Worm (Caenorhabditis elegans) whole organism, L4 larva: Measurements from ENCODE around the gene sfxn-1.5.
A peak's percentile ranks its signal among the peaks of the same experiment; 100 is the strongest.

Experiments used
- F10B5.3 ChIP-seq: sonication (generic microtip); optimal IDR thresholded peaks from 2 replicates; lab custom pipeline; 2016; ENCODE audit warnings: mild to moderate bottlenecking, missing genetic modification characterization, missing compliant biosample characterization
- F26F4.8 ChIP-seq: fragments of 200-800 bp; sonication (Bioruptor generic); conservative IDR thresholded peaks from 2 replicates; pipeline ENCODE4 v1.3.6; 2022; ENCODE audit warnings: missing genetic modification characterization, missing compliant biosample characterization
- R02D3.7 ChIP-seq: fragments of 150-350 bp; sonication (generic microtip); optimal IDR thresholded peaks from 3 replicates; lab custom pipeline; 2014; ENCODE audit warnings: missing biosample characterization, missing genetic modification characterization
- Y105C5A.15 ChIP-seq: fragments of 200-800 bp; sonication (Bioruptor generic); IDR thresholded peaks from 2 replicates; pipeline ENCODE4 v1.3.6; 2022; ENCODE audit warnings: missing genetic modification characterization, missing compliant biosample characterization
- Y5F2A.4 ChIP-seq: fragments of 200-800 bp; sonication (Bioruptor generic); optimal IDR thresholded peaks from 2 replicates; lab custom pipeline; 2018; ENCODE audit warnings: mild to moderate bottlenecking, missing genetic modification characterization, missing compliant biosample characterization
- ZK337.2 ChIP-seq: fragments of 200-800 bp; sonication (Bioruptor generic); IDR thresholded peaks from 2 replicates; pipeline ENCODE4 v1.3.6; 2022; ENCODE audit warnings: missing genetic modification reagents, missing genetic modification characterization, missing compliant biosample characterization
- ZK546.5 ChIP-seq, 2 experiments: sonication (generic microtip); optimal IDR thresholded peaks; 2 replicates each; lab custom pipeline; 2017; ENCODE audit warnings: missing biosample characterization in 2 of 2, missing genetic modification characterization in 2 of 2
- ama-1 ChIP-seq: fragments of 150-350 bp; optimal IDR thresholded peaks from 2 replicates; lab custom pipeline; 2014; ENCODE audit warnings: inconsistent platforms, mixed read lengths
- arid-1 ChIP-seq: fragments of 200-800 bp; sonication (Bioruptor generic); conservative IDR thresholded peaks from 2 replicates; pipeline ENCODE4 v1.3.6; 2022; ENCODE audit warnings: missing genetic modification reagents, missing genetic modification characterization, missing compliant biosample characterization
- ceh-20 ChIP-seq: fragments of 200-800 bp; sonication (Bioruptor generic); IDR thresholded peaks from 2 replicates; pipeline ENCODE4 v1.3.6; 2022; ENCODE audit warnings: missing genetic modification reagents, missing genetic modification characterization, missing compliant biosample characterization
- ceh-44 ChIP-seq: fragments of 200-800 bp; sonication (Bioruptor generic); IDR thresholded peaks from 2 replicates; pipeline ENCODE4 v1.3.6; 2022; ENCODE audit warnings: missing genetic modification reagents, missing genetic modification characterization, missing compliant biosample characterization
- ceh-62 ChIP-seq: sonication (generic microtip); optimal IDR thresholded peaks from 2 replicates; lab custom pipeline; 2017; ENCODE audit warnings: missing biosample characterization, missing genetic modification characterization
- ceh-82 ChIP-seq: sonication (generic microtip); optimal IDR thresholded peaks from 2 replicates; lab custom pipeline; 2017; ENCODE audit warnings: missing biosample characterization, missing genetic modification characterization
- ces-1 ChIP-seq: fragments of 150-350 bp; sonication (generic microtip); optimal IDR thresholded peaks from 4 replicates; lab custom pipeline; 2014; ENCODE audit warnings: missing biosample characterization, missing genetic modification reagents, missing genetic modification characterization
- cey-2 ChIP-seq: sonication (generic microtip); optimal IDR thresholded peaks from 3 replicates; lab custom pipeline; 2017; ENCODE audit warnings: missing genetic modification characterization, mild to moderate bottlenecking, missing compliant biosample characterization, antibody characterized with exemption, borderline replicate concordance; ENCODE audit not compliant: insufficient read depth
- daf-19 ChIP-seq: fragments of 200-800 bp; sonication (Bioruptor generic); conservative IDR thresholded peaks from 2 replicates; pipeline ENCODE4 v1.3.6; 2022; ENCODE audit warnings: missing genetic modification characterization, missing compliant biosample characterization
- dmd-6 ChIP-seq: fragments of 200-800 bp; sonication (Bioruptor generic); IDR thresholded peaks from 2 replicates; pipeline ENCODE4 v1.3.6; 2022; ENCODE audit warnings: missing genetic modification reagents, missing genetic modification characterization, missing compliant biosample characterization
- dmd-8 ChIP-seq: fragments of 200-800 bp; sonication (Bioruptor generic); IDR thresholded peaks from 2 replicates; pipeline ENCODE4 v1.3.6; 2022; ENCODE audit warnings: missing genetic modification characterization, missing compliant biosample characterization
- dpl-1 ChIP-seq: fragments of 150-350 bp; optimal IDR thresholded peaks from 2 replicates; lab custom pipeline; 2014; ENCODE audit warnings: missing biosample characterization, missing genetic modification reagents, missing genetic modification characterization
- duxl-1 ChIP-seq: sonication (generic microtip); optimal IDR thresholded peaks from 2 replicates; lab custom pipeline; 2016; ENCODE audit warnings: mild to moderate bottlenecking, missing genetic modification characterization, moderate library complexity, missing compliant biosample characterization; ENCODE audit not compliant: poor library complexity
- fkh-10 ChIP-seq: fragments of 150-350 bp; optimal IDR thresholded peaks from 2 replicates; lab custom pipeline; 2014; ENCODE audit warnings: missing biosample characterization, missing genetic modification reagents, missing genetic modification characterization
- hlh-11 ChIP-seq: fragments of 200-800 bp; sonication (Bioruptor generic); optimal IDR thresholded peaks from 2 replicates; lab custom pipeline; 2018; ENCODE audit warnings: mild to moderate bottlenecking, missing genetic modification characterization, missing compliant biosample characterization
- hlh-30 ChIP-seq: sonication (generic microtip); optimal IDR thresholded peaks from 2 replicates; lab custom pipeline; 2017; ENCODE audit warnings: antibody characterized with exemption, mild to moderate bottlenecking, missing genetic modification characterization, missing compliant biosample characterization; ENCODE audit not compliant: insufficient read depth
- lin-13 ChIP-seq: fragments of 150-350 bp; optimal IDR thresholded peaks from 2 replicates; lab custom pipeline; 2014; ENCODE audit warnings: missing biosample characterization, missing genetic modification reagents, missing genetic modification characterization
- lin-29 ChIP-seq: fragments of 200-800 bp; sonication (Bioruptor generic); IDR thresholded peaks from 2 replicates; pipeline ENCODE4 v1.3.6; 2022; ENCODE audit warnings: missing genetic modification reagents, missing genetic modification characterization, missing compliant biosample characterization
- lin-38 ChIP-seq: fragments of 200-800 bp; sonication (Bioruptor generic); IDR thresholded peaks from 2 replicates; pipeline ENCODE4 v1.3.6; 2022; ENCODE audit warnings: missing genetic modification reagents, missing genetic modification characterization, missing compliant biosample characterization
- lir-3 ChIP-seq: sonication (generic microtip); optimal IDR thresholded peaks from 2 replicates; lab custom pipeline; 2016; ENCODE audit warnings: mild to moderate bottlenecking, missing genetic modification characterization, missing compliant biosample characterization
- lsy-2 ChIP-seq, 2 experiments: fragments of 150-350 bp in 1 of 2; sonication (generic microtip) in 1 of 2; optimal IDR thresholded peaks; 2 replicates each; lab custom pipeline; 2014 to 2017; ENCODE audit warnings: missing biosample characterization in 2 of 2, missing genetic modification characterization in 2 of 2
- madf-9 ChIP-seq: fragments of 200-800 bp; sonication (Bioruptor generic); conservative IDR thresholded peaks from 2 replicates; pipeline ENCODE4 v1.3.6; 2022; ENCODE audit warnings: missing genetic modification reagents, missing genetic modification characterization, missing compliant biosample characterization
- mdl-1 ChIP-seq, 2 experiments: fragments of 150-350 bp in 1 of 2; sonication (generic microtip) in 1 of 2; optimal IDR thresholded peaks; 2 replicates each; lab custom pipeline; 2014 to 2017; ENCODE audit warnings: missing biosample characterization in 2 of 2, missing genetic modification characterization in 2 of 2
- mxl-3 ChIP-seq: fragments of 200-800 bp; sonication (Bioruptor generic); optimal IDR thresholded peaks from 2 replicates; lab custom pipeline; 2018; ENCODE audit warnings: mild to moderate bottlenecking, missing genetic modification characterization, missing compliant biosample characterization
- nhr-28 ChIP-seq: fragments of 150-350 bp; optimal IDR thresholded peaks from 2 replicates; lab custom pipeline; 2014; ENCODE audit warnings: missing biosample characterization, missing genetic modification characterization
- nhr-42 ChIP-seq: fragments of 200-800 bp; sonication (Bioruptor generic); IDR thresholded peaks from 2 replicates; pipeline ENCODE4 v1.3.6; 2022; ENCODE audit warnings: missing genetic modification characterization, missing compliant biosample characterization
- nhr-6 ChIP-seq: fragments of 150-350 bp; optimal IDR thresholded peaks from 2 replicates; lab custom pipeline; 2014; ENCODE audit warnings: missing biosample characterization, missing genetic modification characterization
- nhr-76 ChIP-seq: fragments of 150-350 bp; optimal IDR thresholded peaks from 2 replicates; lab custom pipeline; 2014; ENCODE audit warnings: missing biosample characterization, missing genetic modification characterization
- pha-4 ChIP-seq, 2 experiments: fragments of 150-350 bp in 1 of 2; fragments of 200-800 bp in 1 of 2; sonication (Bioruptor generic) in 1 of 2; IDR thresholded peaks in 1 of 2; optimal IDR thresholded peaks in 1 of 2; 2 replicates each; pipeline versions ENCODE4 v1.3.6 to Lab custom; 2014 to 2022; ENCODE audit warnings: missing genetic modification characterization in 2 of 2, missing genetic modification reagents in 2 of 2, missing biosample characterization in 1 of 2, missing compliant biosample characterization in 1 of 2
- saeg-2 ChIP-seq: fragments of 200-800 bp; sonication (Bioruptor generic); IDR thresholded peaks from 2 replicates; pipeline ENCODE4 v1.3.6; 2022; ENCODE audit warnings: missing genetic modification reagents, missing genetic modification characterization, missing compliant biosample characterization
- snpc-4 ChIP-seq: fragments of 150-350 bp; optimal IDR thresholded peaks from 2 replicates; lab custom pipeline; 2014; ENCODE audit warnings: missing biosample characterization, missing genetic modification characterization
- spr-1 ChIP-seq: sonication (generic microtip); optimal IDR thresholded peaks from 2 replicates; lab custom pipeline; 2016; ENCODE audit warnings: mild to moderate bottlenecking, missing genetic modification characterization, missing compliant biosample characterization
- spr-3 ChIP-seq: fragments of 200-800 bp; sonication (Bioruptor generic); optimal IDR thresholded peaks from 2 replicates; lab custom pipeline; 2018; ENCODE audit warnings: mild to moderate bottlenecking, missing genetic modification characterization, missing compliant biosample characterization
- unc-39 ChIP-seq: sonication (generic microtip); optimal IDR thresholded peaks from 2 replicates; lab custom pipeline; 2017; ENCODE audit warnings: missing biosample characterization, missing genetic modification characterization
- vab-7 ChIP-seq: fragments of 200-800 bp; sonication (Bioruptor generic); IDR thresholded peaks from 2 replicates; pipeline ENCODE4 v1.3.6; 2022; ENCODE audit warnings: missing genetic modification reagents, missing genetic modification characterization, missing compliant biosample characterization
- zag-1 ChIP-seq: fragments of 150-350 bp; optimal IDR thresholded peaks from 2 replicates; lab custom pipeline; 2014; ENCODE audit warnings: missing biosample characterization, missing genetic modification characterization
- zfp-3 ChIP-seq: fragments of 200-800 bp; sonication (Bioruptor generic); conservative IDR thresholded peaks from 2 replicates; pipeline ENCODE4 v1.3.6; 2022; ENCODE audit warnings: missing genetic modification reagents, missing genetic modification characterization, missing compliant biosample characterization
- zip-2 ChIP-seq: fragments of 150-350 bp; optimal IDR thresholded peaks from 2 replicates; lab custom pipeline; 2014; ENCODE audit warnings: missing biosample characterization, missing genetic modification characterization
- ztf-11 ChIP-seq: fragments of 150-350 bp; optimal IDR thresholded peaks from 2 replicates; lab custom pipeline; 2014; ENCODE audit warnings: missing biosample characterization, missing genetic modification characterization

Gene sfxn-1.5

DNA sequence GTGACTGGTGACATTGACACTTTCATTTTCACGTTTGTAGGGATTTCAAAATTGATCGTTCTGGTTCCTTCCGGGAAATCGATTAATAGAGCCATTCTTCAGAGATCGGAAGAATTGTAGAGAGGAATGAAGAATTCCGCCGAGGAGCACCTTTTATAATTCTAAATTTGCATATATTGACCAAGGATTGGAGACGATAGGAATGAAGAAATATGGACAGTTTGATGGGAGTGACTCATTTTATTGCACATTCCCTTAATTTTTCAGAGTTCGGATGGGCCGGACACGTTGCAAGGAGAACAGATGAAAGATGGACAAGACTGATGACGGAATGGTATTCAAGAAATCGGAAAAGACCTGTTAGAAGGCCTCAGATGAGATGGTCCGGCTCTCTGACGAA, 38.8 kb upstream of the sfxn-1.5 start, which contains the start of gene C44C10.15:
Gene C44C10.15 (minus strand): TSS at position 101 of the 400 bp plus-strand sequence.
- TF ChIP-seq ceh-62 = no peak
- no peak for TF ChIP-seq lin-13 (GFP tag; lab: Kevin White, UChicago)
- TF ChIP-seq nhr-76 = no peak
- no peak for TF ChIP-seq dpl-1
- no peak for TF ChIP-seq cey-2
- no peak for TF ChIP-seq ceh-82 (tag; lab: Kevin White, UChicago)
- no peak for TF ChIP-seq ceh-44 (GFP tag; lab: Robert Waterston, UW)
- TF ChIP-seq ama-1 (lab: Kevin White, UChicago) = no peak
- TF ChIP-seq Y105C5A.15 (GFP tag; lab: Robert Waterston, UW) = no peak
- TF ChIP-seq lin-38 (GFP tag; lab: Robert Waterston, UW) = no peak

DNA sequence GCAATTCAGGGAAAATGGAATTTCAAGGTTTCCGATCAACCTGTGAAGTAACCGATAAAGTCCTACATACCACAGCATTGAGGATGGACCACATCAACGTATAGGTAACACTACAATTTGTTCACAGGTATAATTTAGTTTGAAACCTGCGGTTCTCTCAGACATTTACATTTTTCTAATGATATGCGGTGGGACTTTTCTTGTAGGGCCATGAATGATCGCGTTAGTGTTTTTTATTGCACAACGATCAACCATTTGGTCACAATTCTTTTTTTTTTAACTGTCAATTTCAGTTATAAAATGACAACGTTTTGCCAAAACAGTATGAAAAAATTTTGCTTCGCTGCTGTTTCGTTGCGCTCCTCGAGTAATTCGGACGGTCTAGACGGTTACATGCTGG, 35.2 kb upstream of the sfxn-1.5 start, which contains the start of gene C44C10.12:
Gene C44C10.12 (plus strand): TSS at position 301 of the 400 bp plus-strand sequence.
- TF ChIP-seq zag-1 (tag; lab: Kevin White, UChicago) = no peak
- TF ChIP-seq F26F4.8 (GFP tag; lab: Robert Waterston, UW) = no peak
- TF ChIP-seq zip-2 (tag; lab: Kevin White, UChicago) = no peak
- no peak for TF ChIP-seq hlh-30 (tag; lab: Kevin White, UChicago)
- no peak for TF ChIP-seq lir-3 (tag; lab: Kevin White, UChicago)
- no peak for TF ChIP-seq Y5F2A.4 (GFP tag; lab: Kevin White, UChicago)
- TF ChIP-seq saeg-2 (GFP tag; lab: Robert Waterston, UW) = no peak
- TF ChIP-seq madf-9 (GFP tag; lab: Robert Waterston, UW) = no peak
- no peak for TF ChIP-seq spr-1 (tag; lab: Kevin White, UChicago)
- no peak for TF ChIP-seq R02D3.7
- TF ChIP-seq ZK546.5 (tag; optimal IDR thresholded peaks at IDR 0.05; lab: Kevin White, UChicago) = no peak
- no peak for TF ChIP-seq fkh-10 (GFP tag; lab: Kevin White, UChicago)
- no peak for TF ChIP-seq duxl-1 (tag; lab: Kevin White, UChicago)
- TF ChIP-seq vab-7 (GFP tag; lab: Robert Waterston, UW) = no peak

DNA sequence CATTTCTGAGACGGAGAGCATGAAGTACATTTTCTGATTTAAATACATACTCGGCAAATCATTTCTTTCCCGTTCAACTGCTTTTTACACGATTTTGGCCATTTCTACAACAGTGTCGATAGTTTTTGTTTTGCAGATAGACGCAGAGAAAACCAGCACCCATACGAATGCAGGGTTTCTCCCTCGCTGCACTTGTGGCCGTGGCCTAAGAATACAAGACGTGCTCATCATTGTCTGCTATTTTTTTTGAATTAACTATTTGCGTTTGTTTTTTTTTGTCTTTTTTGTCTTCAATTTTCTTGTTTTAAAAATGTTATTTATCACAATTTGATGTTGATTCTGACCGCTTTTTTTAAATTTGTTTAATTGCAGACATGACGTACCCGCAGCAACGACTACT, 31.6 kb upstream of the sfxn-1.5 start, which contains the start of gene smcl-1:
Gene smcl-1 (plus strand): TSS at position 373 of the 400 bp plus-strand sequence.
- TF ChIP-seq mdl-1 (tag; optimal IDR thresholded peaks at IDR 0.05; lab: Kevin White, UChicago) (peak in 1 of 2 experiments; percentile 24), pha-4 (GFP tag; IDR thresholded peaks at IDR 0.05; lab: Robert Waterston, UW) (no peak), pha-4 (tag; optimal IDR thresholded peaks at IDR 0.05; lab: Kevin White, UChicago) (peak; percentile 63), dmd-8 (no peak), nhr-28 (tag; lab: Kevin White, UChicago) (peak; percentile 56), hlh-11 (tag; lab: Kevin White, UChicago) (peak; percentile 36), cey-2 (no peak), nhr-76 (no peak), dpl-1 (peak; percentile 23), snpc-4 (no peak), ceh-82 (tag; lab: Kevin White, UChicago) (no peak), dmd-6 (GFP tag; lab: Robert Waterston, UW) (0 out of 2 replicates have a peak, but pooled peaks have one; percentile 33), lin-29 (GFP tag; lab: Robert Waterston, UW) (no peak), nhr-6 (tag; lab: Kevin White, UChicago) (no peak), unc-39 (tag; lab: Kevin White, UChicago) (no peak), ceh-44 (GFP tag; lab: Robert Waterston, UW) (no peak), saeg-2 (GFP tag; lab: Robert Waterston, UW) (no peak), mxl-3 (GFP tag; lab: Kevin White, UChicago) (peak; percentile 72), nhr-42 (GFP tag; lab: Robert Waterston, UW) (no peak), daf-19 (no peak), ztf-11 (tag; lab: Kevin White, UChicago) (no peak), ceh-20 (GFP tag; lab: Robert Waterston, UW) (no peak), spr-3 (GFP tag; lab: Kevin White, UChicago) (no peak), lir-3 (tag; lab: Kevin White, UChicago) (no peak), ces-1 (GFP tag; lab: Kevin White, UChicago) (no peak), lin-38 (GFP tag; lab: Robert Waterston, UW) (no peak), lsy-2 (tag; optimal IDR thresholded peaks at IDR 0.05; lab: Kevin White, UChicago) (no peak), arid-1 (GFP tag; lab: Robert Waterston, UW) (no peak), F10B5.3 (tag; lab: Kevin White, UChicago) (no peak), zfp-3 (no peak), ZK337.2 (GFP tag; lab: Robert Waterston, UW) (0 out of 2 replicates have a peak, but pooled peaks have one; percentile 30), R02D3.7 (no peak), hlh-30 (tag; lab: Kevin White, UChicago) (no peak)
